Fruit fly (Drosophila melanogaster) whole organism, embryonic: ENCODE measurements around the gene Ugt35E1.

Source experiments
- Atf6 ChIP-seq: fragments of 200-800 bp; sonication (Bioruptor generic); IDR thresholded peaks from 2 replicates; pipeline ENCODE4 v1.3.6; 2022; ENCODE audit warnings: missing biosample characterization, missing genetic modification characterization
- Awh ChIP-seq: fragments of 200-800 bp; sonication (Bioruptor generic); IDR thresholded peaks from 2 replicates; pipeline ENCODE4, ENCODE4 v1.3.6; 2022; ENCODE audit warnings: missing biosample characterization, missing genetic modification characterization
- CG10979 ChIP-seq: fragments of 200-800 bp; sonication (Bioruptor generic); optimal IDR thresholded peaks from 2 replicates; lab custom pipeline; 2018; ENCODE audit warnings: missing biosample characterization, mild to moderate bottlenecking, missing genetic modification characterization, moderate library complexity
- CG11085 ChIP-seq: fragments of 200-800 bp; sonication (Bioruptor generic); IDR thresholded peaks from 2 replicates; pipeline ENCODE4 v1.3.6; 2022; ENCODE audit warnings: missing biosample characterization, missing genetic modification characterization
- CG11504 ChIP-seq: fragments of 200-800 bp; sonication (Bioruptor generic); optimal IDR thresholded peaks from 3 replicates; lab custom pipeline; 2019; ENCODE audit warnings: missing biosample characterization, mild to moderate bottlenecking, missing genetic modification characterization, moderate library complexity
- CG11695 ChIP-seq: fragments of 200-800 bp; sonication (Bioruptor generic); IDR thresholded peaks from 3 replicates; pipeline ENCODE4 v1.3.6; 2022; ENCODE audit warnings: missing biosample characterization, missing genetic modification characterization
- CG12744 ChIP-seq: fragments of 200-800 bp; sonication (Bioruptor generic); optimal IDR thresholded peaks from 2 replicates; lab custom pipeline; 2016; ENCODE audit warnings: missing biosample characterization, missing genetic modification characterization
- CG13775 ChIP-seq: fragments of 200-800 bp; sonication (Bioruptor generic); optimal IDR thresholded peaks from 3 replicates; lab custom pipeline; 2017; ENCODE audit warnings: missing biosample characterization, mild to moderate bottlenecking, missing genetic modification characterization
- CG13894 ChIP-seq: fragments of 200-800 bp; sonication (Bioruptor generic); optimal IDR thresholded peaks from 3 replicates; lab custom pipeline; 2018; ENCODE audit warnings: missing biosample characterization, mild to moderate bottlenecking, missing genetic modification characterization, moderate library complexity
- CG1832 ChIP-seq: fragments of 200-800 bp; sonication (Bioruptor generic); optimal IDR thresholded peaks from 2 replicates; lab custom pipeline; 2017; ENCODE audit warnings: missing biosample characterization, mild to moderate bottlenecking, missing genetic modification characterization, inconsistent platforms
- CG18476 ChIP-seq: fragments of 200-800 bp; sonication (Bioruptor generic); optimal IDR thresholded peaks from 2 replicates; lab custom pipeline; 2016; ENCODE audit warnings: missing biosample characterization, mild to moderate bottlenecking, missing genetic modification characterization
- CG30403 ChIP-seq: fragments of 200-800 bp; sonication (Bioruptor generic); optimal IDR thresholded peaks from 3 replicates; lab custom pipeline; 2016; ENCODE audit warnings: missing biosample characterization, missing genetic modification characterization
- CG3281 ChIP-seq: fragments of 200-800 bp; sonication (Bioruptor generic); optimal IDR thresholded peaks from 3 replicates; lab custom pipeline; 2017; ENCODE audit warnings: missing biosample characterization, mild to moderate bottlenecking, missing genetic modification characterization
- CG33213 ChIP-seq: fragments of 200-800 bp; sonication (Bioruptor generic); optimal IDR thresholded peaks from 3 replicates; lab custom pipeline; 2016; ENCODE audit warnings: missing biosample characterization, missing genetic modification characterization
- CG34376 ChIP-seq: fragments of 200-800 bp; sonication (Bioruptor generic); optimal IDR thresholded peaks from 2 replicates; lab custom pipeline; 2018; ENCODE audit warnings: missing biosample characterization, mild to moderate bottlenecking, missing genetic modification characterization
- CG6765 ChIP-seq: fragments of 200-800 bp; sonication (Bioruptor generic); optimal IDR thresholded peaks from 3 replicates; lab custom pipeline; 2017; ENCODE audit warnings: missing biosample characterization, mild to moderate bottlenecking, missing genetic modification characterization
- CG7357 ChIP-seq: fragments of 200-800 bp; sonication (Bioruptor generic); IDR thresholded peaks from 3 replicates; pipeline ENCODE4 v1.3.6; 2022; ENCODE audit warnings: missing biosample characterization, missing genetic modification characterization
- Dad ChIP-seq: fragments of 200-800 bp; sonication (Bioruptor generic); optimal IDR thresholded peaks from 3 replicates; lab custom pipeline; 2016; ENCODE audit warnings: missing biosample characterization, missing genetic modification characterization
- Fer3 ChIP-seq: fragments of 200-800 bp; sonication (Bioruptor generic); optimal IDR thresholded peaks from 2 replicates; lab custom pipeline; 2018; ENCODE audit warnings: missing biosample characterization, mild to moderate bottlenecking, missing genetic modification characterization, moderate library complexity
- H15 ChIP-seq: fragments of 200-800 bp; sonication (Bioruptor generic); IDR thresholded peaks from 3 replicates; pipeline ENCODE4 v1.3.6; 2022; ENCODE audit warnings: missing biosample characterization, missing genetic modification characterization
- HmgZ ChIP-seq: fragments of 200-800 bp; sonication (Bioruptor generic); optimal IDR thresholded peaks from 2 replicates; lab custom pipeline; 2018; ENCODE audit warnings: missing biosample characterization, mild to moderate bottlenecking, missing genetic modification characterization
- Hsf ChIP-seq: fragments of 200-800 bp; sonication (Bioruptor generic); optimal IDR thresholded peaks from 3 replicates; lab custom pipeline; 2016; ENCODE audit warnings: missing biosample characterization, missing genetic modification characterization
- Mad ChIP-seq: fragments of 200-800 bp; sonication (Bioruptor generic); optimal IDR thresholded peaks from 2 replicates; lab custom pipeline; 2016; ENCODE audit warnings: missing biosample characterization, missing genetic modification characterization
- Oaz ChIP-seq: fragments of 200-800 bp; sonication (Bioruptor generic); IDR thresholded peaks from 2 replicates; pipeline ENCODE4 v1.3.6; 2022; ENCODE audit warnings: missing biosample characterization, missing genetic modification characterization
- al ChIP-seq: fragments of 200-800 bp; sonication (Bioruptor generic); IDR thresholded peaks from 2 replicates; pipeline ENCODE4 v1.3.6; 2022; ENCODE audit warnings: missing biosample characterization, missing genetic modification characterization
- chinmo ChIP-seq: fragments of 200-800 bp; sonication (Bioruptor generic); IDR thresholded peaks from 4 replicates; pipeline ENCODE4 v1.3.6; 2022; ENCODE audit warnings: missing biosample characterization, missing genetic modification characterization; ENCODE audit not compliant: partially characterized antibody
- chm ChIP-seq: fragments of 200-800 bp; sonication (Bioruptor generic); IDR thresholded peaks from 2 replicates; pipeline ENCODE4 v1.3.6; 2022; ENCODE audit warnings: missing biosample characterization, missing genetic modification characterization
- crc ChIP-seq: fragments of 200-800 bp; sonication (Bioruptor generic); optimal IDR thresholded peaks from 2 replicates; lab custom pipeline; 2016; ENCODE audit warnings: missing biosample characterization, missing genetic modification characterization
- dm ChIP-seq: fragments of 200-800 bp; sonication (Bioruptor generic); optimal IDR thresholded peaks from 3 replicates; lab custom pipeline; 2016; ENCODE audit warnings: missing biosample characterization, missing genetic modification characterization
- ems ChIP-seq: fragments of 200-800 bp; sonication (Bioruptor generic); optimal IDR thresholded peaks from 3 replicates; lab custom pipeline; 2016; ENCODE audit warnings: missing biosample characterization, missing genetic modification characterization
- exex ChIP-seq: fragments of 200-800 bp; sonication (Bioruptor generic); optimal IDR thresholded peaks from 4 replicates; lab custom pipeline; 2018; ENCODE audit warnings: missing biosample characterization, mild to moderate bottlenecking, missing genetic modification characterization, moderate library complexity
- grn ChIP-seq: fragments of 200-800 bp; sonication (Bioruptor generic); optimal IDR thresholded peaks from 3 replicates; lab custom pipeline; 2017; ENCODE audit warnings: missing biosample characterization, missing genetic modification characterization
- hkb ChIP-seq, 2 experiments: fragments of 200-800 bp in 1 of 2; fragments of >200 bp in 1 of 2; sonication (Bioruptor generic) in 1 of 2; IDR thresholded peaks in 1 of 2; optimal IDR thresholded peaks in 1 of 2; 2 replicates each; pipeline versions ENCODE4 v1.3.6 to Lab custom; 2017 to 2022; ENCODE audit warnings: missing biosample characterization in 1 of 2, missing genetic modification characterization in 1 of 2
- inv ChIP-seq: fragments of 200-800 bp; sonication (Bioruptor generic); IDR thresholded peaks from 2 replicates; pipeline ENCODE4 v1.3.6; 2022; ENCODE audit warnings: missing biosample characterization, missing genetic modification characterization; ENCODE audit not compliant: partially characterized antibody
- kay ChIP-seq: fragments of 200-800 bp; sonication (Bioruptor generic); optimal IDR thresholded peaks from 2 replicates; lab custom pipeline; 2016; ENCODE audit warnings: missing biosample characterization, missing genetic modification characterization
- mirr ChIP-seq: fragments of 200-800 bp; sonication (Bioruptor generic); optimal IDR thresholded peaks from 3 replicates; lab custom pipeline; 2018; ENCODE audit warnings: missing biosample characterization, mild to moderate bottlenecking, missing genetic modification characterization
- pan ChIP-seq, 4 experiments: fragments of >200 bp in 3 of 4; fragments of 200-800 bp in 1 of 4; sonication (Bioruptor generic) in 1 of 4; optimal IDR thresholded peaks in 3 of 4; IDR thresholded peaks in 1 of 4; 2 replicates each; pipeline versions ENCODE4 v1.3.6 to Lab custom; 2017 to 2022; ENCODE audit warnings: missing biosample characterization in 2 of 4, missing genetic modification characterization in 2 of 4, mixed read lengths in 1 of 4
- pb ChIP-seq: fragments of 200-800 bp; sonication (Bioruptor generic); optimal IDR thresholded peaks from 3 replicates; lab custom pipeline; 2016; ENCODE audit warnings: missing biosample characterization, missing genetic modification characterization
- pnt ChIP-seq: fragments of 200-800 bp; sonication (Bioruptor generic); optimal IDR thresholded peaks from 3 replicates; lab custom pipeline; 2016; ENCODE audit warnings: missing biosample characterization, missing genetic modification characterization
- sim ChIP-seq: fragments of 200-800 bp; sonication (Bioruptor generic); IDR thresholded peaks from 2 replicates; pipeline ENCODE4 v1.3.6; 2022; ENCODE audit warnings: missing biosample characterization, missing genetic modification characterization
- sna ChIP-seq: fragments of 200-800 bp; sonication (Bioruptor generic); IDR thresholded peaks from 2 replicates; pipeline ENCODE4 v1.3.6; 2022; ENCODE audit warnings: missing biosample characterization, missing genetic modification characterization; ENCODE audit not compliant: partially characterized antibody
- sug ChIP-seq: fragments of 200-800 bp; optimal IDR thresholded peaks from 2 replicates; lab custom pipeline; 2019; ENCODE audit warnings: missing biosample characterization, mild to moderate bottlenecking, missing genetic modification characterization, moderate library complexity
- yki ChIP-seq: fragments of >200 bp; optimal IDR thresholded peaks from 3 replicates; lab custom pipeline; 2018
- z ChIP-seq: fragments of 200-800 bp; sonication (Bioruptor generic); IDR thresholded peaks from 3 replicates; pipeline ENCODE4 v1.3.6; 2022; ENCODE audit warnings: missing biosample characterization, missing genetic modification characterization

Gene Ugt35E1

DNA sequence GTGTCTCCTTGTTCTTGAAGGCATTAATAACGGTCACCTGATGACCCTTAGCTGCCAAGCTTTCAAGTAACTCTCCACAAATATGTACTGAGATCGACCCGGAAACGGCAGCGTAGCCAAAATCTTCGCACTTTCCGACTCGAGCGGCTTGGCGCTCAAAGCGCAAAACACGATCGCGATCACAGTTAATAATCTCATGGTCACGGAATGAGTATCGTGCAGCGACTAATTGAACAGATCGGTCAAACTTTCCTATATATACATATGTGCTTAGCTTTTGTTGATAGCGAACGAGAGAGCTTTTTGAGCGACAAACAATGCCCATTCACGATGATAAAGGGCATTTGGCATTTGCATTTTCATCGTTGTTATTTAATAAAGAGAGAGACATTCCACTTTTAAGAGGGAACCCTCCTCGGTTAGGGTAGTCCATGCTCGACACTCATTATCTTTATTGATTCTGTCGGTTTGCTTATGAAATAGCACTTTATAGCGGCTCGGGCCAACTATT lies 37.7 kb downstream of the Ugt35E1 start, which contains the start of gene Ugt35C1 (continued):
- TF ChIP-seq chinmo (GFP tag; lab: Robert Waterston, UW) (0 out of 4 replicates have a peak, but pooled peaks have one; percentile 22), CG13894 (tag; lab: Kevin White, UChicago) (no peak), pb (GFP tag; lab: Kevin White, UChicago) (no peak), crc (GFP tag; lab: Kevin White, UChicago) (no peak), H15 (GFP tag; lab: Robert Waterston, UW) (no peak), ems (GFP tag; lab: Kevin White, UChicago) (no peak), CG12744 (GFP tag; lab: Kevin White, UChicago) (no peak), CG11695 (GFP tag; lab: Robert Waterston, UW) (no peak), Oaz (GFP tag; lab: Robert Waterston, UW) (no peak), pnt (no peak), Hsf (GFP tag; lab: Kevin White, UChicago) (no peak)

DNA sequence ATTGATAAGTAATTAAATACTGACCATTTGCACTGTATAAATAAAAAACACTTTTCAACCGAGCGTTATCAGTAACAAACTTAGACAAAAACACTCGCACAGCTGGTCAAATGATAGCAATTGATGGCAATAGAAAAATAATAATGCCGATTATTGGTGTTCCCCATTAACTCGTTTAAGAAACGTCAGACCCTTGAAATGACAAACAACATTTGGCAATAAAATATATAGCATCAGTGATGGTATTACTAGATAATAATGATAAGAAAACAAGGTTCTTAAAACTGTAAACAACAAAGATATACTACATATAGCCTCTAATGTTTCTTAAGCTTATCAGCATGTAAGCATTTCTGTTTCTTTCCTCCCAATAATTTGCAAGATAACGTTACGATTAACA lies 39.5 kb downstream of the Ugt35E1 start:
- TF ChIP-seq al (GFP tag; lab: Robert Waterston, UW), result no peak
- peak; percentile 7 for TF ChIP-seq HmgZ
- TF ChIP-seq yki, result no peak
- TF ChIP-seq Mad (GFP tag; lab: Kevin White, UChicago), result no peak
- no peak for TF ChIP-seq Atf6 (GFP tag; lab: Robert Waterston, UW)
- no peak for TF ChIP-seq CG13775 (GFP tag; lab: Kevin White, UChicago)
- peak; percentile 70 for TF ChIP-seq CG34376 (GFP tag; lab: Kevin White, UChicago)
- no peak for TF ChIP-seq sna (GFP tag; lab: Robert Waterston, UW)
- TF ChIP-seq exex (tag; lab: Kevin White, UChicago), result peak; percentile 95
- TF ChIP-seq Awh (GFP tag; lab: Robert Waterston, UW), result no peak
- no peak for TF ChIP-seq CG11504 (tag; lab: Kevin White, UChicago)
- TF ChIP-seq sug (tag; lab: Kevin White, UChicago), result peak; percentile 57
- no peak for TF ChIP-seq pan (optimal IDR thresholded peaks at IDR 0.05; lab: Kevin White, UChicago)
- TF ChIP-seq pan (GFP tag; optimal IDR thresholded peaks at IDR 0.05 in 1 of 2, IDR thresholded peaks at IDR 0.05 in 1 of 2), result no peak
- TF ChIP-seq CG10979 (tag; lab: Kevin White, UChicago), result no peak
- no peak for TF ChIP-seq CG18476 (GFP tag; lab: Kevin White, UChicago)
- no peak for TF ChIP-seq hkb (optimal IDR thresholded peaks at IDR 0.05; lab: Kevin White, UChicago)
- no peak for TF ChIP-seq hkb (GFP tag; IDR thresholded peaks at IDR 0.05; lab: Robert Waterston, UW)
- TF ChIP-seq Dad (GFP tag; lab: Kevin White, UChicago), result no peak
- no peak for TF ChIP-seq CG6765 (GFP tag; lab: Kevin White, UChicago)
- TF ChIP-seq grn (GFP tag; lab: Kevin White, UChicago), result peak; percentile 20
- TF ChIP-seq mirr, result peak; percentile 42
- TF ChIP-seq CG33213 (GFP tag; lab: Kevin White, UChicago), result no peak
- no peak for TF ChIP-seq dm (GFP tag; lab: Kevin White, UChicago)
- no peak for TF ChIP-seq kay
- no peak for TF ChIP-seq CG30403
- no peak for TF ChIP-seq Fer3 (tag; lab: Kevin White, UChicago)
- no peak for TF ChIP-seq CG7357 (GFP tag; lab: Robert Waterston, UW)
- peak; percentile 8 for TF ChIP-seq CG3281
- TF ChIP-seq chm (GFP tag; lab: Robert Waterston, UW), result no peak
- no peak for TF ChIP-seq sim (GFP tag; lab: Robert Waterston, UW)
- TF ChIP-seq CG1832 (GFP tag; lab: Kevin White, UChicago), result no peak
- no peak for TF ChIP-seq z (GFP tag; lab: Robert Waterston, UW)
- no peak for TF ChIP-seq inv (GFP tag; lab: Robert Waterston, UW)
- TF ChIP-seq CG11085 (GFP tag; lab: Robert Waterston, UW), result no peak
